Worm (Caenorhabditis elegans): ENCODE data around the gene F13A2.9.

The F13A2.9 gene

DNA sequence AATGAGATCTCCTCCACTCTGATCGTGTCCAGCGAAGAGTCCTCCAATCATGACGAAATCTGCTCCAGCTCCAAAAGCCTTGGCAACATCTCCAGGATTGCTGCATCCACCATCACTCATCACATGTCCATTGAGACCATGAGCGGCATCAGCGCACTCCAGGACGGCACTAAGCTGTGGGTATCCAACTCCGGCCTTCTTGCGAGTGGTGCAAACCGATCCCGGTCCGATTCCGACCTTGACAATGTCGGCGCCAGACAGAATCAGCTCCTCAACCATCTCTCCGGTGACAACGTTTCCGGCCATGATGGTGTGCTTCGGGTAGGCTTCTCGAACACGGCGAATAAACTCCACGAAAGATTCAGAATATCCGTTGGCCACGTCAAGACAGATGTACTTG lies 16.8 kb downstream of the F13A2.9 start:
- TF ChIP-seq pqm-1 (tag; optimal IDR thresholded peaks at IDR 0.05) (no peak), nhr-10 (tag; optimal IDR thresholded peaks at IDR 0.05) (no peak), nhr-41 (GFP tag; IDR thresholded peaks at IDR 0.05) (no peak), vab-7 (GFP tag; IDR thresholded peaks at IDR 0.05) (no peak), dmd-6 (GFP tag; IDR thresholded peaks at IDR 0.05) (no peak), set-16 (GFP tag; IDR thresholded peaks at IDR 0.05) (peak; percentile 55; the same call in 1 of the 2 replicates), ztf-7 (tag; optimal IDR thresholded peaks at IDR 0.05) (no peak)

DNA sequence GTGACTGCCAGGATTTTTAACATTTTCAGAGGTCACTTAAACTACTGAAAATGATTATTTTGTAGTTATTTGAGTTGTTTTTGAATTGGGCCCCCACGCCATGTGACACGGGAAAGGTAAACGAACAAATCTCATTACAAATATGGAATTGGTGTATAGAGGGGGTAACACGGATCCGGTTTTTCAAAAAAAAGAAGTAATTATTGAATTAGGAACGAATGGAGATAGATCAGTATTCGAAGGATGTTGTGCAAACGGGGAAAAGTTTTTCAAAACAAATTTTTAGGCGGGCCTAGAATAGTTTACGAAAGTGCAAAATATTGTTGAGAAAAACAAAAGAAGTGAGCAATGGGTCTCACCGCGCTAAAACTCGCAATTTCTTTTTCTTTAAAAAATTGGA lies 20.9 kb downstream of the F13A2.9 start, which contains the start of gene F32D1.11:
Gene F32D1.11, minus strand, starts transcription at position 101 of the 400 bp plus-strand sequence.
- TF ChIP-seq ceh-62 (tag; optimal IDR thresholded peaks at IDR 0.05) = no peak

DNA sequence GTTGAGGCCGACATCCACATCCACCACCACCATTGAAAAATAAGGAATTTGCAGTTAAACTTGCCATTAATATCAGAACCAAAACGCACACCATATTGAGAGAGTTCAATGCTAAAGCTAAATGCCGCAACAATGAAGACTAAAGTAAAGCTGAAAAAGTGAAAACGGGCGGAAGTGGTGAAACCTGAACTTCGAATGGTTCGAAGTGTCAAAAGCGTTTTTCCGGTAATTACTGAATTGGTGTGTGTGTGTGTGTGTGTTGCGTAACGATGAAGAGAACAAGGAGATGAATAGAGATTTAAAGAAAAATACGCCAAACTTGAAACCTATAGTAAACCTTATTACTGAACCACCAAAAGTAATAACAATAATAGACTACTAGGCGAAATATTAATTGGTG lies 22.8 kb downstream of the F13A2.9 start, which contains the start of gene grl-13:
Gene grl-13, minus strand, starts transcription at position 101 of the 400 bp plus-strand sequence.
- TF ChIP-seq lin-39 (tag; optimal IDR thresholded peaks at IDR 0.05) = no peak
- peak in 1 of 2 experiments; percentile 30 for TF ChIP-seq unc-62 (GFP tag; optimal IDR thresholded peaks at IDR 0.05 in 1 of 2)
- no peak for TF ChIP-seq unc-62 (tag; optimal IDR thresholded peaks at IDR 0.05)
- TF ChIP-seq lin-15B (tag; optimal IDR thresholded peaks at IDR 0.05) = no peak
- no peak for TF ChIP-seq ZK337.2 (GFP tag; IDR thresholded peaks at IDR 0.05)
- no peak for TF ChIP-seq egl-27 (tag; optimal IDR thresholded peaks at IDR 0.05)
- no peak for TF ChIP-seq mes-2 (tag; optimal IDR thresholded peaks at IDR 0.05; ENCODE audit: poor library complexity, severe bottlenecking)

DNA sequence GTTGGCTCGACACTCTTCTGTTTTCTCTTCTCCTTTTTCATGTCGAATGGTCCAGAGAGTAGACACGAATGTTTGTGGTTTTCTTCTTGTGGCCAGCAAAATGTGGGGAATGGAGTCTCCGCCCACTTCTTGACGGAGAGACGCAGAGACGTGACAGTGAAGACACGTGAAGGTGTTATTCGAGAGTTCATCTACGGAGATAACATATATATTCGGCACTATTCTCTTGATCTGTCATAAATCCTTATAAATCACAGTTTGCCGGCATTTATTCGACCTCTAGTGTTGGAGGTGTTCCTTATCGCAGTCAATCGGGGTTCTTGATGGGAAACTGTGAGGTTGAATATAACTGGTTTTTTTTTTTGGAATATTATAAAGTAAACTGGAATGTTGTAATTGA lies 25.8 kb downstream of the F13A2.9 start, which contains the start of gene F32D1.3:
Gene F32D1.3, minus strand, starts transcription at position 65 of the 400 bp plus-strand sequence.
- TF ChIP-seq dmd-8 (GFP tag; IDR thresholded peaks at IDR 0.05) (no peak), unc-62 (GFP tag; optimal IDR thresholded peaks at IDR 0.05 in 1 of 2) (peak in 1 of 2 experiments; percentile 83), unc-62 (tag; optimal IDR thresholded peaks at IDR 0.05) (no peak), nhr-28 (tag; optimal IDR thresholded peaks at IDR 0.05) (peak; percentile 1), mdl-1 (tag; optimal IDR thresholded peaks at IDR 0.05) (peak in 1 of 2 experiments; percentile 14)

DNA sequence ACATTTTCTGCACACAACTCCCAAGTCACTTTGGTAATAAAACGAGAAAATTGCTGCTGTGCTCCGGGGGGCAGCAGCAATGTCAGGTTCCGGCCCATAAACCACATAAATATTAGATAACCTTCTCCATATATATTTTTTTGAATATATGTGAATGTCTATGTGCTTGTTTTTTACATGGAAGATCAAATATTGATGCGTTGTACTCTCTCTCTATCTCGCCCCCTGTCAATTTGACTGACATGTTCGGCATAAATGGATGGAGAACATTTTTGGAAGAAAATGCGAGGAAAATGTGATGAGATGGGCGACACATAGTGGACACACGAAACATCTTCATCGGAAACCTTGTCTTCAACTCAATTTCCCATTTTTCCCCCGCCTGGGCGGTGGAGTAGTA lies 27.3 kb downstream of the F13A2.9 start:
- TF ChIP-seq zfp-3 (GFP tag; conservative IDR thresholded peaks at IDR 0.05) = no peak
- TF ChIP-seq unc-62 (GFP tag; optimal IDR thresholded peaks at IDR 0.05 in 1 of 2) = peak in 1 of 2 experiments; percentile 88
- no peak for TF ChIP-seq unc-62 (tag; optimal IDR thresholded peaks at IDR 0.05)
- no peak for TF ChIP-seq jun-1 (tag; optimal IDR thresholded peaks at IDR 0.05)
- peak; percentile 20; the same call in 1 of the 2 replicates for TF ChIP-seq dmd-6 (GFP tag; IDR thresholded peaks at IDR 0.05)
- no peak for TF ChIP-seq ceh-82 (tag; optimal IDR thresholded peaks at IDR 0.05)

DNA sequence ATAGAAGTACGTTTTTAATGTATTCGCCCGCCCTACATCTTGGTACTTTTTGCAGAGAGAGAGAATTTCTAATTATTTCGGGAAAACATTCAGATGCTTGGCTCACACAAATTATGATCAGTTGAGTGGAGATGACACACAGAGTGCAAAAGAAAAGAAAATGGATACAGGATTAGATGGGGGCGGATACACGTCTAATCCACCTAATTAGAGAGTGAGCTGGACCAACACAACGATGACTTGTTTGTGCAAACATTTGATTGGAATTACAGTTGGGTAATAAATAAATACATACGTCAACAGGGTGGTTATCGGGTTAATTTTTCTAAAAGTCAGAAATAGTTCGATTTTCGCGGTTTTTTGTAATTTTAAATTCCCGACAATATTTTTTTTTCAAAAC lies 28.2 kb downstream of the F13A2.9 start:
- TF ChIP-seq nhr-76 (tag; optimal IDR thresholded peaks at IDR 0.05) (no peak), unc-62 (GFP tag; optimal IDR thresholded peaks at IDR 0.05 in 1 of 2) (peak in 1 of 2 experiments; percentile 5), unc-62 (tag; optimal IDR thresholded peaks at IDR 0.05) (no peak)

DNA sequence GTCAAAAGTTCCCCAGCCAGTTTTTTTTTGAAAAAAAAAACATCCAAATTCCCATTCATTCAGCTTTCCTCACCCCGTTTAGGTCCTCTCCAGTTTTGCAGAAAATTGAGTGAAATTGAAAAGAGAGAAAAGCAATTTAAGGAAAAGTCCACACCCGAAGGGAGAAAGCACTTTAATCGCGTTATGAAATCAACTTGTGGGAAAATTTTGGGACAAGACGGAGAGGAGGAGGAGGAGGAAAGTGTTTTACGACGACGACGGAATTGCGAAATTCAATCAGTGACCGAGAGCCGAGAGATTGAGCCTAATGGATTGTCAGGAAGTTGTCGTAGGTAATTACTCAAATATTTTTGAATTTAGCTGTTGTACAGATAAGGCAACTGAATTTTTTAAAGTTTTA lies 29.9 kb downstream of the F13A2.9 start:
- TF ChIP-seq duxl-1 (tag; optimal IDR thresholded peaks at IDR 0.05; ENCODE audit: poor library complexity) (no peak), lsy-2 (tag; optimal IDR thresholded peaks at IDR 0.05) (peak in 1 of 2 experiments; percentile 39), lir-3 (tag; optimal IDR thresholded peaks at IDR 0.05) (no peak), attf-4 (tag; optimal IDR thresholded peaks at IDR 0.05) (no peak), ces-1 (GFP tag; optimal IDR thresholded peaks at IDR 0.05) (peak; percentile 56)

DNA sequence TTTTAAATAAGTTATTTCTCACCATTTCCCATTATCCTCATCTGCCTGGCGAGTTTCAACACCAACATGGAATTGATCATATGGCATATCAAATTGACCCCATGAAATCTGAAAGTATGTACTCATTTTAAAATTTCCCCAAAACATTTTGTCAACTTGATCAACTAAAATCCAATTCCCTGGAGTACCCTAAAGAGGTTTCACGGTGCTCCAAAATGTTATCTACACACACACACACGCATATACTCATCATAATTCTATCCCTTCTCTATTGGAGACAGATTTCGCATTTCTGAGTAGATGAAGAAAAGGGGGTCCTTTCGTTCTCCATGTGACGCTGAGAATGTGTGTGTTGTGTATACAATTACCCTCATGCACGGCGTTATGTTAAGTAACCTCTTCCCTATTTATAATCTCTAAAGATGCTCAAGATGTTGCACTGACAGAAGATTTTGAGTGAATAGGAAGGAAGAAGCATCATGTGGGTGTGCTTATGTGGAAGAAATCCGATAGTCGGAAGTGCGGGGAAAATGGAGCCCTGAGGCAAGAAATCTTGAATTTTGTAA lies 31.2 kb downstream of the F13A2.9 start:
- TF ChIP-seq mdl-1 (tag; optimal IDR thresholded peaks at IDR 0.05) = no peak
- no peak for TF ChIP-seq fkh-10 (GFP tag; optimal IDR thresholded peaks at IDR 0.05)
- no peak for TF ChIP-seq F10B5.3 (tag; optimal IDR thresholded peaks at IDR 0.05)
- no peak for TF ChIP-seq hlh-30 (tag; optimal IDR thresholded peaks at IDR 0.05; ENCODE audit: insufficient read depth)
- no peak for TF ChIP-seq lin-38 (GFP tag; IDR thresholded peaks at IDR 0.05)
- no peak for TF ChIP-seq mep-1 (tag; optimal IDR thresholded peaks at IDR 0.05)
- TF ChIP-seq dmd-9 (GFP tag; IDR thresholded peaks at IDR 0.05) = no peak
- no peak for TF ChIP-seq nhr-6 (tag; optimal IDR thresholded peaks at IDR 0.05)
- no peak for TF ChIP-seq vab-7 (GFP tag; IDR thresholded peaks at IDR 0.05)
- no peak for TF ChIP-seq F44E2.7 (GFP tag; IDR thresholded peaks at IDR 0.05)
- TF ChIP-seq aha-1 (tag) = no peak
